Worm (Caenorhabditis elegans) whole organism, young adult: Measurements from ENCODE around the gene C52B11.5.

Source experiments
- B0336.3 ChIP-seq: fragments of 200-800 bp; sonication (Bioruptor generic); IDR thresholded peaks from 2 replicates; pipeline ENCODE4 v1.3.6; 2022; ENCODE audit warnings: missing genetic modification characterization, missing compliant biosample characterization
- F57A8.1 ChIP-seq: fragments of 200-800 bp; sonication (Bioruptor generic); optimal IDR thresholded peaks from 2 replicates; lab custom pipeline; 2018; ENCODE audit warnings: mild to moderate bottlenecking, missing genetic modification characterization, moderate library complexity, missing compliant biosample characterization
- T26A5.8 ChIP-seq: sonication (generic microtip); optimal IDR thresholded peaks from 2 replicates; lab custom pipeline; 2016; ENCODE audit warnings: missing genetic modification characterization, missing compliant biosample characterization
- Y79H2A.3 ChIP-seq: fragments of 200-800 bp; sonication (Bioruptor generic); conservative IDR thresholded peaks from 2 replicates; pipeline ENCODE4 v1.3.6; 2022; ENCODE audit warnings: missing genetic modification reagents, missing genetic modification characterization, missing compliant biosample characterization
- ama-1 ChIP-seq, 3 experiments: fragments of 150-350 bp in 1 of 3; sonication (generic microtip) in 2 of 3; optimal IDR thresholded peaks; 2 replicates each; lab custom pipeline; 2014 to 2018; ENCODE audit warnings: missing biosample characterization in 2 of 3, missing genetic modification characterization in 2 of 3, missing genetic modification reagents in 2 of 3
- attf-5 ChIP-seq: fragments of 200-800 bp; sonication (Bioruptor generic); optimal IDR thresholded peaks from 2 replicates; lab custom pipeline; 2018; ENCODE audit warnings: mild to moderate bottlenecking, missing genetic modification characterization, missing compliant biosample characterization
- attf-6 ChIP-seq: fragments of 200-800 bp; sonication (Bioruptor generic); IDR thresholded peaks from 2 replicates; pipeline ENCODE4 v1.3.6; 2022; ENCODE audit warnings: missing genetic modification reagents, missing genetic modification characterization, missing compliant biosample characterization
- cebp-2 ChIP-seq: fragments of 200-800 bp; sonication (Bioruptor generic); IDR thresholded peaks from 2 replicates; pipeline ENCODE4 v1.3.6; 2022; ENCODE audit warnings: missing genetic modification characterization, missing compliant biosample characterization
- chd-7 ChIP-seq: sonication (generic microtip); optimal IDR thresholded peaks from 2 replicates; lab custom pipeline; 2016; ENCODE audit warnings: mild to moderate bottlenecking, missing genetic modification characterization, moderate library complexity, missing compliant biosample characterization
- efl-1 ChIP-seq: fragments of 150-350 bp; optimal IDR thresholded peaks from 2 replicates; lab custom pipeline; 2014; ENCODE audit warnings: missing biosample characterization, missing genetic modification reagents, missing genetic modification characterization
- ets-4 ChIP-seq: fragments of 200-800 bp; sonication (Bioruptor generic); optimal IDR thresholded peaks from 2 replicates; lab custom pipeline; 2018; ENCODE audit warnings: mild to moderate bottlenecking, missing genetic modification characterization, missing compliant biosample characterization
- gei-17 ChIP-seq: fragments of 200-800 bp; sonication (Bioruptor generic); optimal IDR thresholded peaks from 2 replicates; lab custom pipeline; 2018; ENCODE audit warnings: mild to moderate bottlenecking, missing genetic modification characterization, missing compliant biosample characterization
- him-1 ChIP-seq: sonication (generic microtip); optimal IDR thresholded peaks from 2 replicates; lab custom pipeline; 2016; ENCODE audit warnings: missing genotype, missing genetic modification reagents, missing genetic modification characterization, missing compliant biosample characterization
- hmg-20 ChIP-seq: fragments of 200-800 bp; sonication (Bioruptor generic); IDR thresholded peaks from 2 replicates; pipeline ENCODE4 v1.3.6; 2022; ENCODE audit warnings: missing genetic modification reagents, missing genetic modification characterization, missing compliant biosample characterization
- hsf-1 ChIP-seq: fragments of 200-800 bp; sonication (Bioruptor generic); IDR thresholded peaks from 2 replicates; pipeline ENCODE4 v1.3.6; 2022; ENCODE audit warnings: missing genetic modification reagents, missing genetic modification characterization, missing compliant biosample characterization
- lag-1 ChIP-seq: fragments of 200-800 bp; sonication (Bioruptor generic); IDR thresholded peaks from 2 replicates; pipeline ENCODE4 v1.3.6; 2022; ENCODE audit warnings: missing genetic modification reagents, missing genetic modification characterization, missing compliant biosample characterization
- let-607 ChIP-seq, 2 experiments: fragments of 200-800 bp in 1 of 2; sonication (Bioruptor generic) in 1 of 2; sonication (generic microtip) in 1 of 2; optimal IDR thresholded peaks; 2 replicates each; lab custom pipeline; 2016 to 2018; ENCODE audit warnings: mild to moderate bottlenecking in 2 of 2, missing compliant biosample characterization in 2 of 2, missing genetic modification characterization in 2 of 2, moderate library complexity in 2 of 2, missing genotype in 1 of 2
- madf-6 ChIP-seq: fragments of 200-800 bp; sonication (Bioruptor generic); IDR thresholded peaks from 2 replicates; pipeline ENCODE4 v1.3.6; 2022; ENCODE audit warnings: missing genetic modification reagents, missing genetic modification characterization, missing compliant biosample characterization
- mcd-1 ChIP-seq: fragments of 200-800 bp; sonication (Bioruptor generic); IDR thresholded peaks from 2 replicates; pipeline ENCODE4 v1.3.6; 2022; ENCODE audit warnings: missing genetic modification reagents, missing genetic modification characterization, missing compliant biosample characterization
- mel-28 ChIP-seq: sonication (generic microtip); optimal IDR thresholded peaks from 2 replicates; lab custom pipeline; 2016; ENCODE audit warnings: borderline replicate concordance, mild to moderate bottlenecking, missing genetic modification characterization, missing compliant biosample characterization
- nhr-27 ChIP-seq: fragments of 200-800 bp; sonication (Bioruptor generic); optimal IDR thresholded peaks from 2 replicates; lab custom pipeline; 2018; ENCODE audit warnings: mild to moderate bottlenecking, missing genetic modification characterization, moderate library complexity, missing compliant biosample characterization
- nhr-80 ChIP-seq: sonication (generic microtip); optimal IDR thresholded peaks from 2 replicates; lab custom pipeline; 2016; ENCODE audit warnings: missing genetic modification characterization, missing compliant biosample characterization
- pha-4 ChIP-seq: fragments of 150-350 bp; sonication (generic microtip); optimal IDR thresholded peaks from 2 replicates; lab custom pipeline; 2014; ENCODE audit warnings: missing biosample characterization, missing genetic modification reagents, missing genetic modification characterization
- rcor-1 ChIP-seq: fragments of 200-800 bp; sonication (Bioruptor generic); IDR thresholded peaks from 2 replicates; pipeline ENCODE4 v1.3.6; 2022; ENCODE audit warnings: missing genetic modification reagents, missing genetic modification characterization, missing compliant biosample characterization
- sea-2 ChIP-seq: fragments of 200-800 bp; sonication (Bioruptor generic); IDR thresholded peaks from 2 replicates; pipeline ENCODE4 v1.3.6; 2022; ENCODE audit warnings: missing genetic modification characterization, missing compliant biosample characterization
- snpc-1.1 ChIP-seq: sonication (generic microtip); optimal IDR thresholded peaks from 2 replicates; lab custom pipeline; 2017; ENCODE audit warnings: missing genetic modification characterization, mild to moderate bottlenecking, missing compliant biosample characterization, antibody characterized with exemption, moderate library complexity, missing genotype, missing genetic modification reagents; ENCODE audit not compliant: insufficient read depth
- snpc-4 ChIP-seq, 5 experiments: fragments of 150-350 bp in 1 of 5; sonication (generic microtip) in 4 of 5; optimal IDR thresholded peaks; 2 replicates each; lab custom pipeline; 2014 to 2018; ENCODE audit warnings: missing genetic modification characterization in 5 of 5, missing biosample characterization in 3 of 5, antibody characterized with exemption in 2 of 5, mild to moderate bottlenecking in 2 of 5, missing compliant biosample characterization in 2 of 5, missing genotype in 2 of 5, moderate library complexity in 2 of 5, missing genetic modification reagents in 1 of 5
- sptf-2 ChIP-seq: fragments of 200-800 bp; sonication (Bioruptor generic); optimal IDR thresholded peaks from 2 replicates; lab custom pipeline; 2018; ENCODE audit warnings: mild to moderate bottlenecking, missing genetic modification characterization, missing compliant biosample characterization
- unc-130 ChIP-seq: sonication (generic microtip); optimal IDR thresholded peaks from 2 replicates; lab custom pipeline; 2016; ENCODE audit warnings: missing genetic modification reagents, missing genetic modification characterization, missing compliant biosample characterization
- unc-62 ChIP-seq: fragments of 150-350 bp; optimal IDR thresholded peaks from 2 replicates; lab custom pipeline; 2014; ENCODE audit warnings: missing biosample characterization, missing genetic modification reagents, missing genetic modification characterization
- zim-3 ChIP-seq: sonication (generic microtip); optimal IDR thresholded peaks from 2 replicates; lab custom pipeline; 2017; ENCODE audit warnings: mild to moderate bottlenecking, missing genetic modification characterization, moderate library complexity, missing compliant biosample characterization
- ztf-26 ChIP-seq: sonication (generic microtip); optimal IDR thresholded peaks from 2 replicates; lab custom pipeline; 2017; ENCODE audit warnings: missing genetic modification characterization, missing compliant biosample characterization

The C52B11.5 gene

ce11 chrX:1242763-1243162 lies 29.8 kb upstream of the C52B11.5 start:
- no peak for TF ChIP-seq ztf-26 (tag; lab: Kevin White, UChicago)
- no peak for TF ChIP-seq unc-130
- TF ChIP-seq let-607 (tag; optimal IDR thresholded peaks at IDR 0.05; lab: Kevin White, UChicago): no peak
- TF ChIP-seq mel-28 (tag; lab: Kevin White, UChicago): no peak
- no peak for TF ChIP-seq chd-7 (tag; lab: Kevin White, UChicago)
- no peak for TF ChIP-seq T26A5.8 (tag; lab: Kevin White, UChicago)
- TF ChIP-seq lag-1 (GFP tag; lab: Robert Waterston, UW): no peak
- TF ChIP-seq zim-3 (tag; lab: Kevin White, UChicago): no peak
- TF ChIP-seq pha-4 (tag; lab: Kevin White, UChicago): no peak
- TF ChIP-seq mcd-1 (GFP tag; lab: Robert Waterston, UW): no peak
- no peak for TF ChIP-seq ama-1 (optimal IDR thresholded peaks at IDR 0.05; lab: Kevin White, UChicago)
- TF ChIP-seq ama-1 (GFP tag; optimal IDR thresholded peaks at IDR 0.05; lab: Kevin White, UChicago): no peak
- no peak for TF ChIP-seq unc-62 (GFP tag; lab: Kevin White, UChicago)
- no peak for TF ChIP-seq madf-6 (GFP tag; lab: Robert Waterston, UW)
- TF ChIP-seq Y79H2A.3 (GFP tag; lab: Robert Waterston, UW): no peak
- TF ChIP-seq F57A8.1 (GFP tag; lab: Kevin White, UChicago): no peak
- no peak for TF ChIP-seq hsf-1
- TF ChIP-seq cebp-2: no peak

DNA sequence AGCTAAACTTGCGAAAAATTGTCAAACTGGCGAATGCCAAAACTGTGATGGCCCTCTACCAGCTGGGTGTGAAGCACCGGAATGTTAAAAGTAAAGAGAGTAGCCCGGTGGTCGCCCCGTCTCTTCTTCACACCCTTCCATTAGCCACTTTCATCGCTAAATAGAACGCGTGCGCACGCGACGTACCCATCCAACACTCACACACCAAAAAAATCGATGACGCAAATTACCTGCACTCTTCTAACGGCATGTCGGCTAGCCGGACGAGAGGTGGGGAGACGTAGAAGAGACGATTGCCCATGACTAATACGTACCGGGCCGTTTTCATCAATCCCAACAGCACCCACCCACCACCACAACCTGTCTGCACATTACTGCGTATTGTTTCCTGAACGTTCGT lies 28.4 kb upstream of the C52B11.5 start:
- TF ChIP-seq sea-2 (GFP tag; lab: Robert Waterston, UW) (no peak), sptf-2 (GFP tag; lab: Kevin White, UChicago) (no peak), attf-6 (GFP tag; lab: Robert Waterston, UW) (no peak), attf-5 (GFP tag; lab: Kevin White, UChicago) (no peak)

- TF ChIP-seq nhr-80 (peak; percentile 15), gei-17 (GFP tag; lab: Kevin White, UChicago) (no peak)
These were observed 26.9 kb upstream of the C52B11.5 start, which contains the start of gene tsp-9 for ce11 chrX:1245717-1246116. Gene tsp-9 (plus strand): TSS chrX:1246017.

DNA sequence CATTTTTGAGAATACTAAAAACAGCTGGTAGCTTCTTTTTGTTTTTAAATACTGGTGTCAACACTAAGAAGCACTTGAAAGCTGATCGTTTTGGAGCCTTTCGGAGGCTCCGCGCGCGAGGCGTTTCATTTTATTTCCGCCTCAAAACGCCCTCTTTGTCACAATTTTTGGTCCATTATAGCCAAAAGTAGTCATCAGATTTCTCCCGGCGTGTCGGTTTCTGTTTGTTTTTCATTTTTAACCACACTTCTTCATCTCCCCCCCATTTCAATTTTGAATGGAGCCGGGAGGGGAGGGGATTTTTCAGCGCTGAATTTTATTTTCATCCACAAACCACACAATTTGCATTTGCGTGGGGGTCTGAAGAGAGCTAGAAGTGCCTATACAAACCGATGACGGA lies 22.9 kb upstream of the C52B11.5 start, which contains the start of gene C25G6.4:
TSS of gene C25G6.4 (minus strand) at position 101 of the 400 bp plus-strand sequence.
- TF ChIP-seq efl-1 (GFP tag; lab: Kevin White, UChicago) (no peak), B0336.3 (no peak), zim-3 (tag; lab: Kevin White, UChicago) (no peak), ets-4 (no peak), attf-6 (GFP tag; lab: Robert Waterston, UW) (no peak)

DNA sequence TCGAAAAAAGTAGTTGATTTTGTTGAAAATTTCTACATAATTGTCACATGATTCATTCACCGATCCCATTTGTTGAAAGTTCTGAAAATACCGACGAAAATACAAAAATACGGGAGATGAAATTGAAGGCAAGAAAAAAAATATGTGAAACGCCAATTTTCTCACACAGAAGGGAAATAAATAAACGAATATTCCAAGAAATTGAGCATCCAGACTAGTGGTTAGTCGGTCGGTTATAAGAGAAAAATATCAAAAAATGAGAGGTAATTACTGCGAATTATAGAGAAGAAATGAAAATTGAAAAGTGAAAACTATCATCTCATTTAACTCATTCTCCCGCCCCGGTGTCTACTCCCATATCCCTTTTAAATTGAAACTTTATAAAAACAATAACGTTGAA lies 17.0 kb upstream of the C52B11.5 start, which contains the start of gene npr-11:
TSS of gene npr-11 (minus strand) at position 101 of the 400 bp plus-strand sequence.
- no peak for TF ChIP-seq rcor-1 (GFP tag; lab: Robert Waterston, UW)
- TF ChIP-seq hmg-20 (GFP tag; lab: Robert Waterston, UW): no peak
- TF ChIP-seq snpc-4 (GFP tag; optimal IDR thresholded peaks at IDR 0.05; lab: Kevin White, UChicago): no peak
- no peak for TF ChIP-seq snpc-4 (tag; optimal IDR thresholded peaks at IDR 0.05; lab: Kevin White, UChicago)
- no peak for TF ChIP-seq snpc-1.1
- TF ChIP-seq unc-130: no peak
- no peak for TF ChIP-seq nhr-27 (tag; lab: Kevin White, UChicago)
- no peak for TF ChIP-seq him-1 (tag; lab: Kevin White, UChicago)
